Worm (Caenorhabditis elegans) whole organism, early embryonic: ENCODE measurements around the gene ZC13.1.

ENCODE experiments used
- F13C5.2 ChIP-seq: sonication (generic microtip); optimal IDR thresholded peaks from 2 replicates; lab custom pipeline; 2017; ENCODE audit warnings: mild to moderate bottlenecking, missing genetic modification characterization, inconsistent platforms, missing compliant biosample characterization
- aly-1 ChIP-seq: sonication (generic microtip); optimal IDR thresholded peaks from 2 replicates; lab custom pipeline; 2016; ENCODE audit warnings: missing genetic modification characterization, missing compliant biosample characterization
- ama-1 ChIP-seq: fragments of 150-350 bp; optimal IDR thresholded peaks from 2 replicates; lab custom pipeline; 2014
- ceh-13 ChIP-seq: fragments of 200-800 bp; sonication (Bioruptor generic); optimal IDR thresholded peaks from 2 replicates; lab custom pipeline; 2018; ENCODE audit warnings: mild to moderate bottlenecking, missing genetic modification characterization, missing compliant biosample characterization
- flt-1 ChIP-seq: fragments of 200-800 bp; sonication (Bioruptor generic); IDR thresholded peaks from 2 replicates; pipeline ENCODE4 v1.3.6; 2022; ENCODE audit warnings: missing genetic modification characterization, missing compliant biosample characterization
- hmbx-1 ChIP-seq: sonication (generic microtip); optimal IDR thresholded peaks from 2 replicates; lab custom pipeline; 2016; ENCODE audit warnings: mild to moderate bottlenecking, missing genetic modification characterization, missing compliant biosample characterization
- hnd-1 ChIP-seq: sonication (generic microtip); optimal IDR thresholded peaks from 2 replicates; lab custom pipeline; 2016; ENCODE audit warnings: missing genetic modification characterization, missing compliant biosample characterization
- pes-1 ChIP-seq: fragments of 200-800 bp; sonication (Bioruptor generic); IDR thresholded peaks from 2 replicates; pipeline ENCODE4 v1.3.6; 2022; ENCODE audit warnings: missing genetic modification reagents, missing genetic modification characterization, missing compliant biosample characterization
- scrt-1 ChIP-seq: fragments of 200-800 bp; sonication (Bioruptor generic); IDR thresholded peaks from 2 replicates; pipeline ENCODE4 v1.3.6; 2022; ENCODE audit warnings: missing genetic modification characterization, missing compliant biosample characterization
- sea-1 ChIP-seq: fragments of 200-800 bp; sonication (Bioruptor generic); conservative IDR thresholded peaks from 2 replicates; pipeline ENCODE4 v1.3.6; 2022; ENCODE audit warnings: missing genetic modification characterization, missing compliant biosample characterization
- tbx-11 ChIP-seq: fragments of 200-800 bp; sonication (Bioruptor generic); IDR thresholded peaks from 2 replicates; pipeline ENCODE4 v1.3.6; 2022; ENCODE audit warnings: missing genetic modification characterization, missing compliant biosample characterization
- tra-4 ChIP-seq: sonication (generic microtip); optimal IDR thresholded peaks from 2 replicates; lab custom pipeline; 2017; ENCODE audit warnings: missing genetic modification characterization, missing compliant biosample characterization

DNA sequence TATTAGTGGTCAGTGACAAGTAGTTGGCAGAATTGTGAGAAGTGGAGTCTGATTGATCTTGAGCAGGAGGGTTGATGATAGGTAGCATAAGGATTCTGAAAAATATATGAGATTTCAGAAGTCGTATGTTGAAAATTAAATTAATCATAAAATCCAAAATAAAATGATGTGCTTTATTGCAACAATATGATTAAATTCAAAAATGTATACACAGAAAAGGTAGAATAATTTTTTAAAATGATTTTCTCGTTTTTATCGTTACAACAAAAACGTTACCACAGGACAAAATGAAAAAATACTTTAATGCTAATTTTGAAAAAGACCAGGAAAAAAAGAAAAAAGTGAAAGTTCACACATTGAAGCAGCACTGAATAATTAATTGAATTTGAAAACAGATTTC lies 25.5 kb downstream of the ZC13.1 start, which contains the start of gene ZC13.10:
- TF ChIP-seq sea-1: no peak
- TF ChIP-seq hnd-1 (tag; lab: Kevin White, UChicago): no peak
- TF ChIP-seq flt-1: no peak
- no peak for TF ChIP-seq scrt-1 (GFP tag; lab: Robert Waterston, UW)
- no peak for TF ChIP-seq ama-1 (lab: Kevin White, UChicago)
- no peak for TF ChIP-seq hmbx-1 (tag; lab: Kevin White, UChicago)
- TF ChIP-seq F13C5.2 (tag; lab: Kevin White, UChicago): no peak
- no peak for TF ChIP-seq tra-4 (tag; lab: Kevin White, UChicago)
- TF ChIP-seq ceh-13 (GFP tag; lab: Kevin White, UChicago): no peak
- no peak for TF ChIP-seq tbx-11 (GFP tag; lab: Robert Waterston, UW)
- TF ChIP-seq pes-1: no peak
- no peak for TF ChIP-seq aly-1 (tag; lab: Kevin White, UChicago)
